Worm (Caenorhabditis elegans) whole organism, dauer: ENCODE results near the gene Y4C6A.4.
"Not testable (repeated sequence)": the region's sequence is repeated elsewhere in the genome, so short reads cannot be mapped to it uniquely, and the experiment has no call there.

Experiments used
- unc-62 ChIP-seq: sonication (generic microtip); optimal IDR thresholded peaks from 2 replicates; lab custom pipeline; 2017; ENCODE audit warnings: missing biosample characterization, missing genetic modification reagents, missing genetic modification characterization

Y4C6A.4 gene

DNA sequence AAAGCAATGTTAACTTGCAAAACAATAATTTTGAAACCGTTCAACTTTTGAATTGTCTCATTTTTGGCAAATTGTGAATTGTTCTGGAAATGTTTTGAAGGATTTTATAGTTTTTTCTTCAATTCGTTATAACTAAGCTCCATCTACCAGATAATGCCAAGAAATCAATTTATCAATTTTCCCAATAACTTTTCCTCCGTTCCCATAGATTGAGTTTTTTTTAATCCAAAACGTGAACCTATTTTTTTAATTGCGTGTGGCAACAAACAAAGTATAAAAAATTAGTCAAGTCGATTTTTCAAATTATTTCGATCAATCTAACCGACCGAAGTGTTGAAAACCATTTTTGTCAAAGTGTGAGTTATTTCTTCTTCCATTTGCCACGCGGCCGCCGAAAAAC lies at the start of gene Y4C6A.4:
Gene Y4C6A.4 (plus strand): TSS at position 301 of the 400 bp plus-strand sequence.
- no peak for TF ChIP-seq unc-62 (GFP tag; lab: Kevin White, UChicago)

DNA sequence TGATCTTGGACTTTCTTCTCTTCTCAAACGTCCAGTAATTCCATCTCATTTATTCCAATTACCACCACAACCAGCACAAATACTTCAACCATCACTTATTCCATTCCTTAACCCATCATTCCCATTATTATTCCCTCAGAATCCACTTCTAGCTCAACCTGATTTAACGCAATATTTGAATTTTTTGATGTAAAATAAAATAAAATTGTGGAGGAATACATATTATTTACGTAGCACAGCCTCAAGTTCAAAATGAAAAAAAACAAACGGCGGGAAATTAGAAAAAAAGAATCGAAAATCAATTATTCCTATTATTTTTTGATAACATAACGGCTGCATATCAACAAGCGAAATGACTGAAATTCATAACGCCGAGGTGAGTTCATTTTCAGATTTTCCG lies 47.4 kb upstream of the Y4C6A.4 start, which contains the start of gene ZK616.61:
Gene ZK616.61 (plus strand): TSS at position 301 of the 400 bp plus-strand sequence.
- no peak for TF ChIP-seq unc-62 (GFP tag; lab: Kevin White, UChicago)

DNA sequence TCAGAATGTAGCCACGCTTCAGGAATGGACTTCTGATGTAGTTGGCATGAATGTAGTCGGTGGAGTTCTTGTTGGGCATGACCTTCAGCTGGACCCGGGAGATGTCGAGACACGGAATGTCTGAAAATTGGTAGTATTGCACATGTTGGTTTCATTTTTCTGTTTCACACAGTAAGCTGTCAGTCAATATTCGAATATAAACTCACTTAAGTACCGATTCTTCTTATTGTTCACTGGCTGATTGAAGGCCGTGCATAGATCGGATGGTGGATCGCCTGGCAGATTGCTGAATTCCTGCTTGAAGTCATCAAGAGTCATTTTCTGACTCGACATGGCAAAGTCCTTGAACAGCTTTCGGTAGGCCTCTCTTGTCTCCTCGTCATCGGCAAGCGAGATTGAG lies 43.7 kb upstream of the Y4C6A.4 start:
- no peak for TF ChIP-seq unc-62 (GFP tag; lab: Kevin White, UChicago)

DNA sequence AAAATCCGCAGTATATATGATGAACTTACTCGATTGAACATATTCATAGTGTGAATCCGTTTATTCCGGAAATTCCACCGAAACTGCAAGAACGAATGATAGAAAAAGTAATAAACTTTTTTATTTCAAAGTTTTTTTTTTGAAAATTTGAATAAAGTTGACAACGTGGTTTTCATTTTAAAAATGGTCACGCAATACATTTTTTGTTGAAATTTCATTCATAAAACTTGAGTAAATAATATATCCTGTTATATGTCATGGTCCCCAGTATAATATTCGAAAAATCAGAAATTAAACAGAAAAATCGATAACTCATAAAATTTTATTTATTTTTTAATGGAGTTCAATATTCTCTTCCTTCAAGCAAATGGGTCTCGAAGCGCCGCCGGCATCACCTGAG lies 41.6 kb upstream of the Y4C6A.4 start, which contains the start of gene ZK616.65:
Gene ZK616.65 (minus strand): TSS at position 101 of the 400 bp plus-strand sequence.
- TF ChIP-seq unc-62 (GFP tag; lab: Kevin White, UChicago): no peak

DNA sequence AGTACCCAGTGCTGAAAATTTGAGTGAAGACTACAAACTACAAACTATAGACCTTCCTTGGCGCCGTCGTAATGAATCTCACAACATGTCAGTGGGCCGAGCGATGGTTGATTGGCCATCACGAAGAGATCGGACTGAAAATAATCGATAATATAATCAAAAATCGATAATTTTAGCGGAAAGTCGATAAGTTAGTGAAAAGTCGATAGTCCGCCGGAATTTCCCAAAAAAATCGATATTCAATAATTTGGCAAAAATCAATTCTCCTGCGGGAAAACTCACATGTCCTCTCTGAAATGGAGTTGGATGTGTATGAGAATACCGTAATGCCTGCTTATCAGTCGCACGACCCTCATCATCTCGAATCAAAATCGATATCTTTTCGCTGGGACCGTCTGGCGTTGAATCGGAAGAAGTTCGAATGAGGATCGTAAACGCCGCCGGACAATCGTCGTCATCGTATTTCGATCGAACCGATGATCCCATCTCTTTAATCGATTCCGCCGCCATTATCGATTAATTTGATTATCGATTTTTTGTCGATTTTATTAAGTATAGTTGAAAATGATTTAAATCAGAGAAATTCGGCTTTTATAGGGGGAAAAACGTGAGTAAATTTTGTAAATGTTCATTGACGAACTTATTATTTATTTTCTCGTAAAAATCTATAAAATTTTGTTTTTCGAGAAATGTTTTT lies 41.0 kb upstream of the Y4C6A.4 start, which contains the start of gene ZK616.8:
Gene ZK616.8 (minus strand): TSS at position 553 of the 697 bp plus-strand sequence.
- no peak for TF ChIP-seq unc-62 (GFP tag; lab: Kevin White, UChicago)

DNA sequence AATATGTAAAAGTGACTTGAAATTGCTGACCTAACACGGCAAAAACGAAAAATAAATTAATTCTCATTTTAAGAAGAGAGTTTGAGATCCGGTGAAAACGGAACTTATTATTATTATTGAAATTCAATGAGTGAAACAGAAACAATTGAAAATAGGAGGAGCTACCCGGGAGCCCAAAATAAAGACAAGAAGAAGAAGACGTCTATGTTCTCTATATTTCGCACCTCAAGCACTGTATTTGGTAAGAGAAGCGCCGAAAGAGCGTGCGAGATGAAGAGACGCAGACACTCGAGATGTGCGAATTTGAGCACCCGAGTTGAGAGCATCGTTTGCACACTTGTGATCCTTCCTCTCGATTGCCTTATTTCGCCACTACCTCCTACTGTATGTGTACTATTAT lies 37.1 kb upstream of the Y4C6A.4 start, which contains the start of gene spp-7:
Gene spp-7 (minus strand): TSS at position 101 of the 400 bp plus-strand sequence.
- no peak for TF ChIP-seq unc-62 (GFP tag; lab: Kevin White, UChicago)

DNA sequence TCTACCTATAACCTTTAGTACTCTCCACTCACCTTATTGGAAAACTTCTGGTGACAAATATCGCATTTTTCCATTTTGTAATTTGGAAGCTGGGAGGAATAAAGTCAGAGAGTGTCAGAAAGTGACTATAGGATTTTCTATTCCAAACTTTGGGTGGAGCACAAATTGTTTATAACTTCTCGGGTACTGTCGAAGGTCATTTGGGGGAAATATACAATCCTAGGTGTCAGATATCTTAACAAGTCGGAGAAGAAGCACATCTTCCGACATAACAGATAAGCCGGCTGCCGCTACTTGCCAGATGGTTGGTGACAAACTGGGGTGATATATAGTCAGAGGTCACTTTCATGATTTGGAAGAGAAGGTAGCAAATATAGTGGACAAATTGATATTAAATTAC lies 33.6 kb upstream of the Y4C6A.4 start, which contains the start of gene ehn-3:
Gene ehn-3 (minus strand): TSS at position 101 of the 400 bp plus-strand sequence.
- no peak for TF ChIP-seq unc-62 (GFP tag; lab: Kevin White, UChicago)

DNA sequence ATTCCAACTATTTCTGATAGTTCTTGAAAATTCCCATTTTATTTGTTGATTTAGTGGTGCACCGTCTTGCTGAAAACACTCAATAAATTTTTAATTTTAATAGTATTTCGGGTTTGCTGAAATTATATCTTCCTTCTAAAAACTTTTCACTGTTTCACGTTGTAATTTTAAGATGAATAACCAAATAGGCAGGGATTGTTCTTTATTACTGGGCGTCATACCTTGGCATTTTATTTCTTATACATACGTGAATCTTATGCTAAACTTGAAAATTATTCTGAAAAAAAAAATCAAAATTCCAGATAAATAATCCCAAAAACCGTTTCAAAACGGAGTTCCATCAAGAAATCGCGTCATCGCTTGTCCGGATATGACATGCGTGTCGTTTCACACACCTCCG lies 14.1 kb upstream of the Y4C6A.4 start, which contains the start of gene mgl-3:
Gene mgl-3 (plus strand): TSS at position 301 of the 400 bp plus-strand sequence.
- TF ChIP-seq unc-62 (GFP tag; lab: Kevin White, UChicago): no peak

DNA sequence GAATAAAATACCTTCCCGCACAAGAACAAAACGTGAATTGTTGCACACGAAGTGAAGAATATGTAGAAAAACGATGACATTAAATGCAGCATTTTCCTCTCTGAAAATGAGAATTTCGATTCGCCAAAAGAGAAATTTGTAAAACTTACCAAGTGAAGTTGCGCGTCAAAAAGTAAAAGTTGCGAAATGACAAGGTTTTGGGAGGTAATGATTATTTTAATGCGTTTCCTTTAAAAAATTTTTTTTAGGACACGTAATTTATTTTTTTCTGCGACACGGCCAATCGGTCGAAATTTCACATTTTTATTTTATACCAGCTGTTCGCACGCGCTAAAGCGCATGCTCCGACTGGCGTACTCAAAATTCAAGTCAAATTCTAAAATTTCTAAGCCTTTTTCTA lies 3.2 kb downstream of the Y4C6A.4 start, which contains the start of gene Y4C6A.3:
Gene Y4C6A.3 (minus strand): TSS at position 101 of the 400 bp plus-strand sequence.
- TF ChIP-seq unc-62 (GFP tag; lab: Kevin White, UChicago): not testable (repeated sequence)

DNA sequence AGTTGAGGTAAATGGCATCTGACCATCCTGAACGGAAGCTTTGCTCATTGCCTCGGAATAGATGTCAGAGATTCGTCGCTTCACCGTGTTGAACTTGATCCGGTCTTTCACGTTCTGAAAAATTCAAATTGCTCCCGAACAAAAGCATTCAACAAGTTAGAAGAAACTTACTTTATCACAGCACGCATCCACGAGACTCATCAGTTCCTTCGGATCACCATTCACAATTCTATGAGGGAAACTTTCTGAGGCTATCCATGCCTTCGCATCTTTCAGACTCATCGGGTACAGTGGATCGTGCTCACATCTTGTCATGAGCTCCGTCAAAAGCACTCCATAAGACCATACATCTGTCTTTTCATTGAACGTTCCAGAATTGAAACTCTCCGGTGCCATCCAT lies 10.1 kb downstream of the Y4C6A.4 start:
- TF ChIP-seq unc-62 (GFP tag; lab: Kevin White, UChicago): no peak

DNA sequence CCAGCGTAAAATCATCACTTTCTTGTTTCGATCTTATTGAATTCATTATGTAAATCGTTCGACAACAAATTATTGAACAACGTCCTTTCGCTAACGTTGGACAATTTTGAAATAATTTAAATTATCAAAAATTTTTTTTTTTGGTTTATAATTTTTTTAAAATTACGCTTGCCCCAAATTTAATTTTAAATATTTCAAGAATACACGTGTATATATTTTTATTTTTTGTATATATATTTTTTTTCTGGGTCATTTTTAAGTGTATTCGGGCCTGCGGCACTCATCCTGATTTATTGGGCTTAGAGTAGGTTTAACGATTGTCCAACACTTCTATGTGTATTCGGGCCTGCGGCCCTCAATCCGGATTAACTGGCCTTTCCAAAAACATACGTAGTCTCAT lies 11.6 kb downstream of the Y4C6A.4 start, which contains the start of gene Y52D5A.2:
Gene Y52D5A.2 (minus strand): TSS at position 101 of the 400 bp plus-strand sequence.
- not testable (repeated sequence) for TF ChIP-seq unc-62 (GFP tag; lab: Kevin White, UChicago)

DNA sequence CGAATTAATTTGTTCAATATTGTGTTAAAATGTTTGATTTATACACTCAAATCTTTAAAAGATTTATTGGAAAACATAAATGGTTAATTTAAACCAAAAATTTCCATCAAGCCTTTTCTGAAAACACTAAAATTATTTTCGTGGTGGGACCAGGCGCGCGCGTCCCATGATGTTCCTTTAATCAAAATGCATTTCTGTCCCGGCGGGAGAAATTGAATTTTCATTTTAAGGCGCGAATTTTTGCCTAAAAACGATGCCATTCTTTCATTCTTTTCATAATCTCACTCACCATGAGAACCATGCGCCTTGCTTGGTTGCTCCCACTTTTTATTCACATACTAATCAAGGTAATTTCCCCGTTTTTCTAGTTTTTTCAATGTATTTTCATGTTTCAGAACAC lies 17.0 kb downstream of the Y4C6A.4 start, which contains the start of gene rme-2:
Gene rme-2 (plus strand): TSS at position 288 of the 400 bp plus-strand sequence.
- TF ChIP-seq unc-62 (GFP tag; lab: Kevin White, UChicago): no peak

DNA sequence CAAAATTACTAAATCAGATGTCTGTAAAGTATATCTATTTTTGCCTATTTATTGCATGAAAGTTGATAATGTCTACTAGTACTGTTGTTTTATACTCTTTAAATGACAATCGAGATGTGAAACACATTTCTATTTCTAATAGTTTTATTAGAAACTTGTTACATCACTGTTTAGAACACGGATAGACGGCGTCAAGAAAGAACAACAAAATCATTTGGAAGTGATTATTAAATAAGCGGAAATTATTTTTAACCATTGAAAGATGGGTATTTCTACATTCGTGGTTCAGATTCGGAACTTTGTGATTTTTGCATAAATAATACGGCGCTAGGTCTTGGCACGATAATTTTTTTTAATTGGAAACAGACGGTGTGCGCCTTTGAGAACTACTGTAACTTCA lies 20.3 kb downstream of the Y4C6A.4 start:
- TF ChIP-seq unc-62 (GFP tag; lab: Kevin White, UChicago): no peak

DNA sequence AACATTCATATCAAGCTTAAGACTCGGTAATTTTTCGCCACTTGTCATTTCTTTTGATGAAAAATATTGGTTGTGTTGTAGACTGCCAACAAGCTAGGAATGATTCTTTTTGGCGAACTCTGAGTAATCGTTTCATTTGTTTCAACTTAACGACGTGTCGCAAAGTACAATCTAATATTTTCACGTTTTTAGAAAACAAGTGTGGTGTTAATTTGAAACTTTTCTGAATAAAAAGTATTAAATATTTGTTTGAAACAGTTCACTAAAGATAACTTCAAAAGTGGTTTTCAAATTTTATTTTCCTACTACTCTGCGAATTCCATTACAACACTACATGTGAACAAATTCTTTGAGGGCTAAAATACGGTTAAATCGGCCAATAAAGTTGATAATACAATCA lies 23.7 kb downstream of the Y4C6A.4 start, which contains the start of gene T11F8.4:
Gene T11F8.4 (minus strand): TSS at position 101 of the 400 bp plus-strand sequence.
- TF ChIP-seq unc-62 (GFP tag; lab: Kevin White, UChicago): no peak

DNA sequence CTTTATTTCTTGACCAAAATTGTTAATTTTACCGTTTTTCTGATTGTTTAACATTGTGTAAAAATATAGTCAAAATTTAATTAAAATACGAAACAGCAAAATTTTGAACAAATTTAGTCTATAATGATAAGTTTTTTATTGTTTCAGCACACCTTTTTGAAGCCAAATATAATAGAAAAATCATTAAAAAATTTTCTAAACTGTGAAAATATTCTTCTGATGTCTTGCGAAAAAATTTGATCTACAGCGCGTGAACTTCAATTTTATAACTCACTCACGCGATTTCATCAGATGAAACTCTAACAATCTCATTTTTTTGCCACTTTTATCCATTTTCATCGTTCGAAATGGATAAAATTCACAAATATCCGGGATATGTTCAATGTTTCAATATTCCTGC lies 26.5 kb downstream of the Y4C6A.4 start, which contains the start of gene T11F8.1:
Gene T11F8.1 (plus strand): TSS at position 301 of the 400 bp plus-strand sequence.
- TF ChIP-seq unc-62 (GFP tag; lab: Kevin White, UChicago): no peak

DNA sequence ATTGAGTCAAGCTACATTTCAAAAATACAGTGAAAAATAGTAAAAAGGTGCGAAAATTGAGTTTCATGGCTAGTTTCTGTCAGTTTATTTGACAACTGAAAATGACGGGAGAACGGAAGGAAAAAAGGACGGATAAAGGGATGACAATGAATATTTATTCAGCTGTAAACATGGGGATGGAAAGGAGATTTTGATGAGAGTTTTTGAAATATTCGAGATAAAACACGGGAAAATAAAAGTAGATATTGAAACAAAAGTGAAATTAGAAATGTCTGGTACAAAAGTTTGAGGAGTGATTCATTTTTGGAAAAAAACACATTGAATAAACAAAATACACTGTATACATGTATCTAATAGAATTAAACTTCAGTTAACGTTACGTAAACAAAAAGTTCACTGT lies 29.5 kb downstream of the Y4C6A.4 start, which contains the start of gene T11F8.12:
Gene T11F8.12 (minus strand): TSS at position 101 of the 400 bp plus-strand sequence.
- TF ChIP-seq unc-62 (GFP tag; lab: Kevin White, UChicago): no peak
